Worm (Caenorhabditis elegans): ENCODE measurements around the gene mig-22.

Gene mig-22

DNA sequence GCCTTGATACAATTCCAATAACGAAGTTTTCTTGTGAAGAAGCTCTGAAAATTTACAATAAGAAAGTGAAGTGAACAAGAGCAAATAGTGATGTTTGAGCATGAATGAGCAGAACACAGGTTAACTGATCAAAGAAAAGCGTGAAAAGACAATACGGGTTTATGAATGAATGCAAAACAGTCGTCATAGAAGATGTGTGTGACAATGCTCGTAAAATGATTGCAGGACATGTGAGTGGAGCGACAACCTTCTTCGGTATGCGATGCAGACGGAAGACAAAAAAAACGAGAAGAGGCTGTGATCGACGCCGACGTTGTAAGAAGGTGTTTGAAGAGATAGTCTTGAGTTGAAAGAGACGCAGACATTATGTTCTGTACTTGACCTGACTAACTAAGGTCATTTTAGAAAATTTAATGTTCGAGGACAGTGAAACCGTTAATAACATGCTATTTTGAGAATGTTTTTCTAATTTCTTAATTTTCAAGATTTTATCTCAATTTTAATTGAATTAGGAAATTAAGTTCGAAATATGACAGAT, at the start of gene mig-22:
TSS of gene mig-22 (minus strand) at position 51 of the 538 bp plus-strand sequence.
- no peak for TF ChIP-seq unc-62 (GFP tag; optimal IDR thresholded peaks at IDR 0.05)

DNA sequence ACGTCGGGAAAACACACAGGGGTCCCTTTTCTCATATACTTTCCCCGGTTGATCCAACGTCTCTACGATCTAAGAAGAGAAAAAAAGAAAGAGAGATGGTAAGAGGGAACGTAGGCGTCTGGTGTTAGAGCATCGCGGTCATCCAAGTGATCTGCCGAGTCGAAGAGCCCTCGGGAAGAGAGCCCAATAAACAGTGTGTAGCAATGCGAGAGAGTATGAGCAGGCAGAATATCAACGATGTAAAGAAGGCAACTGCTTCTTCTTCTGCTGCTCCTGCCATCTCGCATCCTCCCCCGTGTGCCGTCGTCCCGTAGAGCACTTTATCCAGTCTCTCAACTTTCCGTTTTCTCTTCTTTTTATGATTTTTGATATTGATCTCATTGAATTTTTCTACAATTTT, 48.6 kb upstream of the mig-22 start:
- no peak for TF ChIP-seq unc-62 (GFP tag; optimal IDR thresholded peaks at IDR 0.05)

ce11 chrIII:8811111-8811510, 44.0 kb upstream of the mig-22 start:
- no peak for TF ChIP-seq unc-62 (GFP tag; optimal IDR thresholded peaks at IDR 0.05)

DNA sequence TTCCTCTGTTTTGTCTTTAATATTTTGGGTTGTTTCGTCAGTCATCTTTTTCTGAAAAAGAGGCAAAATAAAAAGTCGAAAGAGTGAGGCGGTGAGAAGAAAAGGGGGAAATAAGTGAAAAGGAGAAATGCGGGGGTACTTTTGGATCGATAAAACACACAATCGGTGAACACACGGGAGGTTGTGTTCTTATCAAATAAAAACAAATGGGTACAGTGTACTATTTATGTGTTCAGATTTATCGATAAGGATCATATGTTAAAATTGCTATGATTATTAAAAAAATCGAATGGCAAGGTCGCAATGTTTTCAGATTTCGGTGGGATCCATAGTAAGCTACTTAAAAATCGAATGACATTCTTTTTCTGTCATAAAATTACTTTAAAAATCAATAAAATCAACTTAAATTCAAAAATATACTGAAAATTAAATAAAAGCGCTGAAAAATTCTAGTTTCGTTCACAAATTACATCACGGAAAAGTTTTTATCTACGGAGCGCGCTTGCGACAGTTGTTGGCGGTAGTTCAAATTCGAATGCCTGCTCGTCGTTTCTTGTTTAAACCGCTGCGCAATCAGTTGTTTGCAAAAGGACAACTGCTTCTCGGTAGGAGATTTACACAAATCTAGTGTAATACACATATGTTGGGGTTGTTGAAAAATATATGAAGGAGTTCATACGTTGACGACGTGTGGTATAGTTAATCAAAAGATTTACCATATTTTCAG, 42.3 kb upstream of the mig-22 start, which contains the start of gene prx-19:
TSS of gene prx-19 (minus strand) at position 51 of the 727 bp plus-strand sequence.
- TF ChIP-seq unc-62 (GFP tag; optimal IDR thresholded peaks at IDR 0.05): no peak

DNA sequence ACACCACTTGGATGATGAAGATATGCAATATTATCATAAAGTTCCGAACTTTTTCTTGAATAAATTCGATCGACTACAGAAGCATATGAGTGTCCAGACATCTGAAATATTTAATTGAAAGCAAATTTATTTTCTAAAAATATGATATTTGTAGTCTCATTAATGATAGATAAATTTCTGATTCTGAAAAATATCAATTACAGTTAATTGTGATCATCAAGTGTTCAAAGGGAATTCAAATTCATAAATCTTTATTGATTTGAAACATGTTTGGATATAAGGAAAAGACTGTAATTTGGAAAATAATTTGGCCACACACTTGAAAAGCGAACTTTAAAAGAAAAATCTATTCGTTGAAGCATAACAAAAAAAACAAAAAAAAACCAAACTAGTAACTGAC, 40.1 kb upstream of the mig-22 start, which contains the start of gene F54F2.7:
TSS of gene F54F2.7 (minus strand) at position 101 of the 400 bp plus-strand sequence.
- no peak for TF ChIP-seq unc-62 (GFP tag; optimal IDR thresholded peaks at IDR 0.05)

DNA sequence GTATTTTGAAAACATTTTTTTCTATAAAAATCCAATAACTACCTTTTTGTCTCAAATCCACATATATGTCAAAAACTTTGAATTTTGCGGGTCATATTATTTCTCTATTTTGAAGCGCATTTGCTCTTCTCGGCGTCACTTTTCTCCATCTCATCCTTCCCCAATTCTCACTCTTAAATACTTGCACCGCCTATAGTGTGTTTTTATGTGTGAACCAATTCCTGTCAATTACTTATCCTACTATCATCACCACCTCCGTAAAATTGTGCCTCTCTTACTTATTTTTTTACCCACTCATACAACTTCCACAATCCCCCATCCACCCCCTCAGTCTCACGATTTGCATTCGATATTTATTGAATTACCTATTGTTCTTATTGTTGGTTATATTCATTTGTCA, 38.7 kb upstream of the mig-22 start:
- TF ChIP-seq unc-62 (GFP tag; optimal IDR thresholded peaks at IDR 0.05): no peak

- peak; percentile 14 for TF ChIP-seq unc-62 (GFP tag; optimal IDR thresholded peaks at IDR 0.05)
These were observed 35.0 kb upstream of the mig-22 start for ce11 chrIII:8801864-8802818.

ce11 chrIII:8801352-8801863, 34.3 kb upstream of the mig-22 start:
- TF ChIP-seq unc-62 (GFP tag; optimal IDR thresholded peaks at IDR 0.05): no peak

DNA sequence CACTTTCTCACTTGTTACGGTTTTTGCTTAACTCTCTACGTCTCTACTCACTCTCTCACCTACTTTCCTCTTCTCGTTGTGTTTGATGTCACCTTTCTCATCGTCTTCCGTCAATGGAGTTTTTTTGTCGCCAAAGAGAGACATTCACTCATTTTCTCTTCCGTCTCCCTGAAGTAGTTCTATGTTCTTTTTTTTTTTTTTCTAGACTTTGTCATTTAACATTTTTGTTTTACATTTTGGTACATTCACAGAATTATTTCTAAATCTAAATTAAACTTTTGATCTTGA, 33.6 kb upstream of the mig-22 start:
- TF ChIP-seq unc-62 (GFP tag; optimal IDR thresholded peaks at IDR 0.05): no peak

DNA sequence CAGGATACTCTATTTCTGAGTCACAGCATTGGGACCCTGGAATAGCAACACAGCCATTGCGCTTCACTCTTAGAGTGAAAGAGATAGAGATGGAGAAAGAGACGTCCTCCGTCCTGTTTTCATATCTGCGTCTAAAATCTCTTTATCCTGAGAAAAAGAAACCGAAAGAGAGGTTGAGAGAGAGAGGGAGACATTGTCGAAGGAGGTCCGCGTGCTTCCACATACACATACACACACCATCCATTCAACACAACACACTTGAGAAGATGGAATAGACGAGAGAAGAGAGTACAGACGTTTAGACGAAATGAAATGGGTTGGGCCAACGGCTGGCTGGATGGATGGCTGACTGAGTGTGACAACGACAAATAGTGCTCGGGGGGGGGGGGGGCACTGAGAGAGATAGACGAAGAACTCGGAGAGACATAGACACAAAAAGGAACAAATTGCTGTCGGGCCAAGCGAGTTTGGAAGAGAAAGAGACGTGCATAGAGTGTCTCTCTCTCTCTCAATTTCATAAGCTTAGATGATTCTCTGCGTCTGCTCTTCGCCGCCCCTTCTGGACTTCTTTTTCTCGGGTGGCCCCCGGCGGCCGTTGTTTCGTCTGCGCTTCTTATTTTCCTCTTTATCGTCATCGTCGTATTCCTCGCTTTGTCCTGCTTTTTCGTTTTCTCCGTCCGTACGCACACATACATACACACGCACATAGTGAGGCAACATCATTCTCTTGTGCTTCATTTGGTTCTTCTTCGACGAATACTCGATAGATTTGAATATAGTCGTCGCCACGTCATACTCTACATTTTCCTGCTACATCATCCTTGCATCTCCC, 33.0 kb upstream of the mig-22 start, which contains the start of gene F54F2.6:
TSS of gene F54F2.6 (minus strand) at position 738 of the 832 bp plus-strand sequence.
- no peak for TF ChIP-seq unc-62 (GFP tag; optimal IDR thresholded peaks at IDR 0.05)

DNA sequence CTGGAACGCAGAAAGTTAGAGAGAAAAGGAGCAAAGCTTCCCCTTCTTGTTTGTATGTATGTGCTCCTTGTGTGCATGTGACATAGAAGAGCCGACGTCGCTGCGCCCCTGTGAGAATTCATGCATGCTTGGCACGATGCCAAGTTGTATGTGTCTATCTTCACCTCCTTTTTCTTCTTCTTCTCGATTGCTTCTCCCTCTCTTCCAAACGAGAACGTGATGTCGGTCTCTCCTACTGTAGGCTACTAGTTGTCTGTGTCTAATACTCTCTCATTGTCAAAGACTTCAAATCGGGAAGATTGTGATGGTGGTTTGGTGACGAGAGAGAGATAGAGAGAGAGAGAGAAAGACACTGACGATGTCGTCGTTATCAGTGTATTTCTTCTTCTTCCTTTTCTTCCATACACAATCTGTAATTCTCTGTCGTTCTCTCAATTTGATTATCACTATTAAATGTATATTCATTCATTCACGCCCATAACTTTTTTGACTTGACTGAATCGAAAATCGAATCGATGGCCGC, 30.1 kb upstream of the mig-22 start:
- no peak for TF ChIP-seq unc-62 (GFP tag; optimal IDR thresholded peaks at IDR 0.05)

DNA sequence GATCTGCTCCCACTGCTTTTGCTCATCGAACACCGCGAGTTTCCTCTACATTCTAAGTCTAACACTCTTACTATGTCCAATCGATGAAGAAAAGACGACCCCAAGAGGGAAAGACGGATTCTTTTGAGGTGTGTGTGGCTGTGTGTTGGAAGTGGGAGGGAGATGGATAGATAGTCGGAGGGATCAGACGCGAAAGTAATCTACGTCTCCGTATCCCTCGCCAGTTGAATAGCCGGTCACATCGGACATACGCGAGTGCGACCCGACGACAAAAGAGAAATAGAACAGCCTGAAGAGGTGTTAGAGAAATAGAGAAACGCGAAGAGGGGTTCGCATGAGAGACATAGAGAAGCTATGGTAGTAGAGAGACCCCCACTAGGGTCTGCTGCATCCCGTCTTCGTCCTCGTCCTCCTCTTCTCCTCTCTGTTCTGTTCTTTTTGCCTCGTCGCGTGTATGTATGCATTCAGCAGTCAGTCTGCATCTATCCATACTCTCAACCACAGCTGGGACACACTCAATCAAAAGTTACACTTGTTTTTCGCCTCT, 28.5 kb upstream of the mig-22 start:
- no peak for TF ChIP-seq unc-62 (GFP tag; optimal IDR thresholded peaks at IDR 0.05)

ce11 chrIII:8794793-8795192, 27.7 kb upstream of the mig-22 start:
- no peak for TF ChIP-seq unc-62 (GFP tag; optimal IDR thresholded peaks at IDR 0.05)

DNA sequence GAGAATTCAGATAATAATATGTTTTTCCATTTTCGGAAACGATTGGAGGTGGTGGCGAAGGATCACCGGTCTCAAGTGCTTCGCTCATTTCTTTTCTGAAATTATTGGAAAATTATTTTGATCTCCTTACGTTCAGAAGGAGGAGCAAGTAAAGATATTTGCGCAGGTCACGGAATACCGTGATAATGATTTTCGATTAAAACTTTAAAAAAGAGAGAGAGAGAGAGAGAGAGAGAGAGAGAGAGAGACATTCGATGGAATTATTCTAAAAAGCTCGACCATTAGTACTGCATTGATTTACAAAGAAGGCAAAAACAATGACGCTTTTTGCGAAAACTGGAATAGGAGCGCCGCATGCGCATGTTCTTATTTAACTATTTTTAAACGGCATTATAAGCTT, 25.1 kb upstream of the mig-22 start, which contains the start of gene ztf-1:
TSS of gene ztf-1 (minus strand) at position 101 of the 400 bp plus-strand sequence.
- TF ChIP-seq unc-62 (GFP tag; optimal IDR thresholded peaks at IDR 0.05): no peak

- TF ChIP-seq unc-62 (GFP tag; optimal IDR thresholded peaks at IDR 0.05): no peak
These were observed 24.1 kb upstream of the mig-22 start, which contains the start of the genes zfp-1 and F54F2.14 for ce11 chrIII:8791235-8791634. zfp-1 (plus strand) TSS chrIII:8791535. F54F2.14 (plus strand) TSS chrIII:8791546.
